Fruit fly (Drosophila melanogaster) whole organism, prepupa: ENCODE data around the gene Pfrx.

Source experiments
- Blimp-1 ChIP-seq: fragments of 200-800 bp; sonication (Bioruptor generic); optimal IDR thresholded peaks from 3 replicates; lab custom pipeline; 2017; ENCODE audit warnings: missing biosample characterization, missing genetic modification characterization, mild to moderate bottlenecking, moderate library complexity, missing genetic modification reagents
- CG10631 ChIP-seq: fragments of 200-800 bp; sonication (Bioruptor generic); optimal IDR thresholded peaks from 2 replicates; lab custom pipeline; 2016; ENCODE audit warnings: missing biosample characterization, missing genetic modification characterization
- CG11294 ChIP-seq: fragments of 200-800 bp; sonication (Bioruptor generic); IDR thresholded peaks from 2 replicates; pipeline ENCODE4 v1.3.6; 2022; ENCODE audit warnings: missing biosample characterization, missing genetic modification characterization
- CG11762 ChIP-seq: fragments of 200-800 bp; sonication (Bioruptor generic); optimal IDR thresholded peaks from 3 replicates; lab custom pipeline; 2016; ENCODE audit warnings: missing biosample characterization, missing genetic modification characterization; ENCODE audit not compliant: insufficient read depth
- CG11902 ChIP-seq: fragments of 200-800 bp; sonication (Bioruptor generic); optimal IDR thresholded peaks from 3 replicates; lab custom pipeline; 2016; ENCODE audit warnings: missing biosample characterization, missing genetic modification characterization
- CG15336 ChIP-seq: fragments of 200-800 bp; sonication (Bioruptor generic); IDR thresholded peaks from 2 replicates; pipeline ENCODE4 v1.3.6; 2022; ENCODE audit warnings: missing biosample characterization, missing genetic modification characterization
- CG1621 ChIP-seq: fragments of 200-800 bp; sonication (Bioruptor generic); optimal IDR thresholded peaks from 3 replicates; lab custom pipeline; 2018; ENCODE audit warnings: missing biosample characterization, mild to moderate bottlenecking, missing genetic modification characterization
- CG16779 ChIP-seq: fragments of 200-800 bp; sonication (Bioruptor generic); optimal IDR thresholded peaks from 3 replicates; lab custom pipeline; 2017; ENCODE audit warnings: missing biosample characterization, mild to moderate bottlenecking, missing genetic modification characterization
- CG31627 ChIP-seq: fragments of 200-800 bp; sonication (Bioruptor generic); optimal IDR thresholded peaks from 3 replicates; lab custom pipeline; 2016; ENCODE audit warnings: missing biosample characterization, missing genetic modification characterization
- CG32006 ChIP-seq: fragments of 200-800 bp; sonication (Bioruptor generic); optimal IDR thresholded peaks from 3 replicates; lab custom pipeline; 2017; ENCODE audit warnings: missing biosample characterization, mild to moderate bottlenecking, missing genetic modification characterization
- CG34406 ChIP-seq: fragments of 200-800 bp; sonication (Bioruptor generic); optimal IDR thresholded peaks from 3 replicates; lab custom pipeline; 2016; ENCODE audit warnings: missing biosample characterization, missing genetic modification characterization
- CG3919 ChIP-seq: fragments of 200-800 bp; sonication (Bioruptor generic); optimal IDR thresholded peaks from 3 replicates; lab custom pipeline; 2016; ENCODE audit warnings: missing biosample characterization, missing genetic modification characterization
- CG4318 ChIP-seq: fragments of 200-800 bp; sonication (Bioruptor generic); optimal IDR thresholded peaks from 3 replicates; lab custom pipeline; 2017; ENCODE audit warnings: missing biosample characterization, mild to moderate bottlenecking, missing genetic modification characterization
- CG6276 ChIP-seq: fragments of 200-800 bp; sonication (Bioruptor generic); optimal IDR thresholded peaks from 2 replicates; lab custom pipeline; 2017; ENCODE audit warnings: missing biosample characterization, mild to moderate bottlenecking, missing genetic modification characterization
- CG6792 ChIP-seq: fragments of 200-800 bp; sonication (Bioruptor generic); optimal IDR thresholded peaks from 3 replicates; lab custom pipeline; 2016; ENCODE audit warnings: missing biosample characterization, missing genetic modification characterization
- CG6808 ChIP-seq: fragments of 200-800 bp; sonication (Bioruptor generic); optimal IDR thresholded peaks from 3 replicates; lab custom pipeline; 2017; ENCODE audit warnings: missing biosample characterization, missing genetic modification characterization, mild to moderate bottlenecking, moderate library complexity, missing genetic modification reagents
- CG6854 ChIP-seq: fragments of 200-800 bp; sonication (Bioruptor generic); optimal IDR thresholded peaks from 2 replicates; lab custom pipeline; 2017; ENCODE audit warnings: missing biosample characterization, mild to moderate bottlenecking, missing genetic modification characterization
- CG7368 ChIP-seq: fragments of 200-800 bp; sonication (Bioruptor generic); optimal IDR thresholded peaks from 3 replicates; lab custom pipeline; 2016; ENCODE audit warnings: missing biosample characterization, missing genetic modification characterization
- CG8119 ChIP-seq: fragments of 200-800 bp; sonication (Bioruptor generic); IDR thresholded peaks from 3 replicates; pipeline ENCODE4 v1.3.6; 2022; ENCODE audit warnings: missing biosample characterization, missing genetic modification characterization
- CG8319 ChIP-seq: fragments of 200-800 bp; sonication (Bioruptor generic); optimal IDR thresholded peaks from 3 replicates; lab custom pipeline; 2016; ENCODE audit warnings: missing biosample characterization, missing genetic modification characterization
- CG9139 ChIP-seq: fragments of 200-800 bp; sonication (Bioruptor generic); optimal IDR thresholded peaks from 3 replicates; lab custom pipeline; 2017; ENCODE audit warnings: missing biosample characterization, mild to moderate bottlenecking, missing genetic modification characterization
- Eip75B ChIP-seq: fragments of 200-800 bp; sonication (Bioruptor generic); optimal IDR thresholded peaks from 3 replicates; lab custom pipeline; 2016; ENCODE audit warnings: missing biosample characterization, missing genetic modification characterization
- Eip78C ChIP-seq: fragments of 200-800 bp; sonication (Bioruptor generic); peaks from one replicate; lab custom pipeline; 2016; ENCODE audit warnings: missing biosample characterization, missing genetic modification characterization
- Eip93F ChIP-seq: fragments of 200-800 bp; sonication (Bioruptor generic); optimal IDR thresholded peaks from 2 replicates; lab custom pipeline; 2016; ENCODE audit warnings: missing biosample characterization, mild to moderate bottlenecking, missing genetic modification characterization
- Ets96B ChIP-seq: fragments of 200-800 bp; optimal IDR thresholded peaks from 2 replicates; lab custom pipeline; 2019; ENCODE audit warnings: missing biosample characterization, mild to moderate bottlenecking, missing genetic modification characterization, moderate library complexity
- Gug ChIP-seq: fragments of 200-800 bp; sonication (Bioruptor generic); IDR thresholded peaks from 2 replicates; pipeline ENCODE4 v1.3.6; 2022; ENCODE audit warnings: missing biosample characterization, missing genetic modification characterization
- Hr38 ChIP-seq: sonication (Bioruptor generic); optimal IDR thresholded peaks from 2 replicates; lab custom pipeline; 2016; ENCODE audit warnings: missing biosample characterization, missing genetic modification characterization
- Hr39 ChIP-seq: fragments of 200-800 bp; sonication (Bioruptor generic); optimal IDR thresholded peaks from 2 replicates; lab custom pipeline; 2016; ENCODE audit warnings: missing biosample characterization, missing genetic modification characterization
- Hr4 ChIP-seq: fragments of 200-800 bp; sonication (Bioruptor generic); optimal IDR thresholded peaks from 3 replicates; lab custom pipeline; 2016; ENCODE audit warnings: missing biosample characterization, missing genetic modification characterization
- Lpt ChIP-seq: fragments of 200-800 bp; sonication (Bioruptor generic); optimal IDR thresholded peaks from 3 replicates; lab custom pipeline; 2016; ENCODE audit warnings: missing biosample characterization, missing genetic modification characterization
- Met ChIP-seq: fragments of 200-800 bp; sonication (Bioruptor generic); optimal IDR thresholded peaks from 3 replicates; lab custom pipeline; 2016; ENCODE audit warnings: missing biosample characterization, missing genetic modification characterization
- OdsH ChIP-seq: fragments of 200-800 bp; sonication (Bioruptor generic); optimal IDR thresholded peaks from 3 replicates; lab custom pipeline; 2016; ENCODE audit warnings: missing biosample characterization, missing genetic modification characterization
- Smox ChIP-seq: fragments of 200-800 bp; sonication (Bioruptor generic); optimal IDR thresholded peaks from 3 replicates; lab custom pipeline; 2016; ENCODE audit warnings: missing biosample characterization, missing genetic modification characterization
- Sox14 ChIP-seq: fragments of 200-800 bp; sonication (Bioruptor generic); optimal IDR thresholded peaks from 3 replicates; lab custom pipeline; 2016; ENCODE audit warnings: missing biosample characterization, missing genetic modification characterization
- achi ChIP-seq: fragments of 200-800 bp; sonication (Bioruptor generic); optimal IDR thresholded peaks from 3 replicates; lab custom pipeline; 2016; ENCODE audit warnings: missing biosample characterization, missing genetic modification characterization
- cyc ChIP-seq: fragments of 200-800 bp; sonication (Bioruptor generic); optimal IDR thresholded peaks from 3 replicates; lab custom pipeline; 2016; ENCODE audit warnings: missing biosample characterization, missing genetic modification characterization
- dsx ChIP-seq: fragments of 200-800 bp; optimal IDR thresholded peaks from 3 replicates; lab custom pipeline; 2019; ENCODE audit warnings: missing biosample characterization, mild to moderate bottlenecking, missing genetic modification characterization, moderate library complexity; ENCODE audit not compliant: poor library complexity, severe bottlenecking
- eg ChIP-seq: fragments of 200-800 bp; sonication (Bioruptor generic); IDR thresholded peaks from 3 replicates; pipeline ENCODE4 v1.3.6; 2022; ENCODE audit warnings: missing biosample characterization, missing genetic modification characterization
- esn ChIP-seq: fragments of 200-800 bp; sonication (Bioruptor generic); optimal IDR thresholded peaks from 2 replicates; lab custom pipeline; 2016; ENCODE audit warnings: missing biosample characterization, mild to moderate bottlenecking, missing genetic modification characterization, moderate library complexity
- fd59A ChIP-seq: fragments of 200-800 bp; sonication (Bioruptor generic); optimal IDR thresholded peaks from 2 replicates; lab custom pipeline; 2017; ENCODE audit warnings: missing biosample characterization, mild to moderate bottlenecking, missing genetic modification characterization, missing genetic modification reagents
- fkh ChIP-seq: fragments of 200-800 bp; sonication (Bioruptor generic); optimal IDR thresholded peaks from 3 replicates; lab custom pipeline; 2017; ENCODE audit warnings: missing biosample characterization, mild to moderate bottlenecking, missing genetic modification characterization, moderate library complexity
- lz ChIP-seq: fragments of 200-800 bp; sonication (Bioruptor generic); optimal IDR thresholded peaks from 3 replicates; lab custom pipeline; 2016; ENCODE audit warnings: missing biosample characterization, missing genetic modification characterization
- pdm3 ChIP-seq: fragments of 200-800 bp; sonication (Bioruptor generic); optimal IDR thresholded peaks from 3 replicates; lab custom pipeline; 2016; ENCODE audit warnings: missing biosample characterization, missing genetic modification characterization
- salr ChIP-seq, 2 experiments: fragments of 200-800 bp; sonication (Bioruptor generic); optimal IDR thresholded peaks; 3 replicates each; lab custom pipeline; 2016 to 2018; ENCODE audit warnings: missing biosample characterization in 2 of 2, missing genetic modification characterization in 2 of 2, mild to moderate bottlenecking in 1 of 2
- spab ChIP-seq: fragments of 200-800 bp; sonication (Bioruptor generic); optimal IDR thresholded peaks from 2 replicates; lab custom pipeline; 2017; ENCODE audit warnings: missing biosample characterization, mild to moderate bottlenecking, missing genetic modification characterization, missing genetic modification reagents
- ss ChIP-seq, 2 experiments: fragments of 200-800 bp; sonication (Bioruptor generic); optimal IDR thresholded peaks; 2 replicates in 1 of 2; 3 replicates in 1 of 2; lab custom pipeline; 2017 to 2018; ENCODE audit warnings: mild to moderate bottlenecking in 2 of 2, missing biosample characterization in 2 of 2, missing genetic modification characterization in 2 of 2, moderate library complexity in 1 of 2
- topi ChIP-seq: fragments of 200-800 bp; sonication (Bioruptor generic); optimal IDR thresholded peaks from 3 replicates; lab custom pipeline; 2016; ENCODE audit warnings: missing biosample characterization, missing genetic modification characterization

Pfrx gene

dm6 chrX:19494830-19495610, at the start of gene Pfrx, which contains the start of the genes ksh and CG14200:
Gene Pfrx (plus strand): TSS chrX:19495505.
Gene ksh (minus strand): TSS chrX:19494992.
Gene CG14200 (plus strand): TSS chrX:19495505.
- TF ChIP-seq CG11294 (GFP tag; lab: Robert Waterston, UW): no peak
- no peak for TF ChIP-seq Hr38 (GFP tag; lab: Kevin White, UChicago)
- TF ChIP-seq cyc (GFP tag; lab: Kevin White, UChicago): peak; percentile 12
- peak; percentile 24 for TF ChIP-seq CG31627
- peak; percentile 67 for TF ChIP-seq dsx (GFP tag; lab: Kevin White, UChicago)
- TF ChIP-seq Eip78C (GFP tag; lab: Kevin White, UChicago): peak; percentile 49
- TF ChIP-seq eg (GFP tag; lab: Robert Waterston, UW): 0 out of 3 replicates have a peak, but pooled peaks have one; percentile 24
- no peak for TF ChIP-seq CG3919
- TF ChIP-seq lz (GFP tag; lab: Kevin White, UChicago): peak; percentile 5
- TF ChIP-seq Hr39 (GFP tag; lab: Kevin White, UChicago): peak; percentile 34
- TF ChIP-seq CG8119: no peak
- peak; percentile 5 for TF ChIP-seq topi

DNA sequence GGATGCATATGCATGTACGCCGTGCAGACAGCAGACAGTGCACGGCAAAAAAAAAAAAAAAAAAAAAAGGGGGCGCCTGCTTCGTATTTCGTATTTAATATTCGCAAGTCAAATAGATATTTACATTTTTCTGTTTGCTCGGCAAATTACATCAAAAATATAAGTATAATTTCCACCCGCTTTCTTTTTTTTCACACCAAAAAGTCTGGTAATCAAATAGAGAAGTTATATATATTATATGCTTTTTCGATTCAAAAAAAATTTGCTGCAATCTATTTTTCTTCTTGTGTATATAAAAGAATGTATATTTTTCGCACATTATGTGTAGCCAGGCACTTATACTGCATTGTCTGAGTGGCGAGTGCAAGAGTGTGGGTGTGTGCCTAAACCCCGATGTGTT, 47.0 kb upstream of the Pfrx start:
- TF ChIP-seq Sox14 (GFP tag; lab: Kevin White, UChicago): no peak
- TF ChIP-seq CG16779 (tag; lab: Kevin White, UChicago): no peak
- TF ChIP-seq CG8119: 0 out of 3 replicates have a peak, but pooled peaks have one; percentile 32
- TF ChIP-seq CG6276: no peak
- TF ChIP-seq Met (GFP tag; lab: Kevin White, UChicago): no peak
- TF ChIP-seq CG6792 (GFP tag; lab: Kevin White, UChicago): no peak
- no peak for TF ChIP-seq Blimp-1 (GFP tag; lab: Kevin White, UChicago)
- TF ChIP-seq CG9139 (GFP tag; lab: Kevin White, UChicago): no peak
- no peak for TF ChIP-seq fd59A (GFP tag; lab: Kevin White, UChicago)
- no peak for TF ChIP-seq CG31627
- no peak for TF ChIP-seq Ets96B (tag; lab: Kevin White, UChicago)
- TF ChIP-seq CG3919: peak; percentile 1
- peak; percentile 2 for TF ChIP-seq achi
- no peak for TF ChIP-seq spab (GFP tag; lab: Kevin White, UChicago)
- peak; percentile 13 for TF ChIP-seq Hr4 (GFP tag; lab: Kevin White, UChicago)
- TF ChIP-seq esn (GFP tag; lab: Kevin White, UChicago): no peak
- no peak for TF ChIP-seq CG4318
- TF ChIP-seq pdm3: peak; percentile 20
- TF ChIP-seq topi: no peak
- no peak for TF ChIP-seq CG1621 (tag; lab: Kevin White, UChicago)
- peak in 1 of 2 experiments; percentile 25 for TF ChIP-seq salr (GFP tag; optimal IDR thresholded peaks at IDR 0.05; lab: Kevin White, UChicago)
- no peak for TF ChIP-seq CG6854 (GFP tag; lab: Kevin White, UChicago)
- TF ChIP-seq OdsH (GFP tag; lab: Kevin White, UChicago): peak; percentile 8
- TF ChIP-seq fkh: no peak
- TF ChIP-seq lz (GFP tag; lab: Kevin White, UChicago): no peak
- peak; percentile 35 for TF ChIP-seq CG32006 (GFP tag; lab: Kevin White, UChicago)
- no peak for TF ChIP-seq CG10631 (GFP tag; lab: Kevin White, UChicago)
- no peak for TF ChIP-seq CG7368 (GFP tag; lab: Kevin White, UChicago)
- TF ChIP-seq Eip93F (GFP tag; lab: Kevin White, UChicago): no peak
- peak; percentile 70 for TF ChIP-seq Eip78C (GFP tag; lab: Kevin White, UChicago)
- TF ChIP-seq Gug: no peak
- no peak for TF ChIP-seq Smox (GFP tag; lab: Kevin White, UChicago)
- no peak for TF ChIP-seq CG8319 (GFP tag; lab: Kevin White, UChicago)
- no peak for TF ChIP-seq CG34406 (GFP tag; lab: Kevin White, UChicago)
- peak in 1 of 2 experiments; percentile 4 for TF ChIP-seq ss (GFP tag; optimal IDR thresholded peaks at IDR 0.05; lab: Kevin White, UChicago)
- peak; percentile 9 for TF ChIP-seq Eip75B (GFP tag; lab: Kevin White, UChicago)
- TF ChIP-seq CG11294 (GFP tag; lab: Robert Waterston, UW): no peak
- TF ChIP-seq CG15336 (GFP tag; lab: Robert Waterston, UW): no peak
- TF ChIP-seq CG11762 (GFP tag; lab: Kevin White, UChicago): no peak
- TF ChIP-seq Lpt (GFP tag; lab: Kevin White, UChicago): no peak
- TF ChIP-seq CG11902 (GFP tag; lab: Kevin White, UChicago): no peak
- no peak for TF ChIP-seq CG6808 (GFP tag; lab: Kevin White, UChicago)
